Worm (Caenorhabditis elegans) whole organism, L1 larva: Measurements from ENCODE around the gene B0244.16.

ENCODE experiments used
- C04F5.9 ChIP-seq: sonication (generic microtip); optimal IDR thresholded peaks from 2 replicates; lab custom pipeline; 2016; ENCODE audit warnings: missing genetic modification characterization, missing compliant biosample characterization
- F16B12.6 ChIP-seq: fragments of 150-350 bp; optimal IDR thresholded peaks from 2 replicates; lab custom pipeline; 2014; ENCODE audit warnings: missing biosample characterization, missing genetic modification characterization
- aha-1 ChIP-seq: fragments of 150-350 bp; optimal IDR thresholded peaks from 2 replicates; lab custom pipeline; 2014; ENCODE audit warnings: missing biosample characterization, missing genetic modification characterization
- alr-1 ChIP-seq: fragments of 200-800 bp; sonication (Bioruptor generic); optimal IDR thresholded peaks from 2 replicates; lab custom pipeline; 2018; ENCODE audit warnings: borderline replicate concordance, mild to moderate bottlenecking, missing genetic modification characterization, missing compliant biosample characterization
- blmp-1 ChIP-seq: fragments of 150-350 bp; optimal IDR thresholded peaks from 2 replicates; lab custom pipeline; 2014; ENCODE audit warnings: missing biosample characterization, missing genetic modification characterization
- ceh-8 ChIP-seq: fragments of 200-800 bp; sonication (Bioruptor generic); optimal IDR thresholded peaks from 2 replicates; lab custom pipeline; 2018; ENCODE audit warnings: mild to moderate bottlenecking, missing genetic modification characterization, moderate library complexity, missing compliant biosample characterization
- ces-1 ChIP-seq: fragments of 150-350 bp; optimal IDR thresholded peaks from 2 replicates; lab custom pipeline; 2014; ENCODE audit warnings: missing biosample characterization, missing genetic modification reagents, missing genetic modification characterization
- dpl-1 ChIP-seq, 3 experiments: fragments of 150-350 bp in 2 of 3; sonication (generic microtip) in 1 of 3; optimal IDR thresholded peaks; 2 replicates each; lab custom pipeline; 2014 to 2017; ENCODE audit warnings: missing biosample characterization in 3 of 3, missing genetic modification characterization in 3 of 3, missing genetic modification reagents in 3 of 3
- dsc-1 ChIP-seq: sonication (generic microtip); optimal IDR thresholded peaks from 2 replicates; lab custom pipeline; 2016; ENCODE audit warnings: mild to moderate bottlenecking, missing genetic modification characterization, missing compliant biosample characterization
- efl-1 ChIP-seq, 4 experiments: fragments of 150-350 bp; optimal IDR thresholded peaks in 3 of 4; peaks in 1 of 4; 1 replicate in 1 of 4; 2 replicates in 3 of 4; lab custom pipeline; 2014; ENCODE audit warnings: missing biosample characterization in 2 of 4, missing genetic modification characterization in 2 of 4, missing genetic modification reagents in 2 of 4
- egl-13 ChIP-seq: sonication (generic microtip); optimal IDR thresholded peaks from 2 replicates; lab custom pipeline; 2016; ENCODE audit warnings: missing genotype, missing genetic modification reagents, missing genetic modification characterization, missing compliant biosample characterization
- egl-27 ChIP-seq, 2 experiments: fragments of 150-350 bp in 1 of 2; sonication (generic microtip); optimal IDR thresholded peaks; 3 replicates each; lab custom pipeline; 2017 to 2018; ENCODE audit warnings: missing biosample characterization in 2 of 2, missing genetic modification characterization in 2 of 2, missing genetic modification reagents in 2 of 2
- elt-3 ChIP-seq, 6 experiments: fragments of 150-350 bp in 1 of 6; sonication (generic microtip); optimal IDR thresholded peaks; 2 replicates each; lab custom pipeline; 2017 to 2018; ENCODE audit warnings: missing biosample characterization in 6 of 6, missing genetic modification characterization in 6 of 6, inconsistent platforms in 1 of 6
- ets-5 ChIP-seq: fragments of 200-800 bp; sonication (Bioruptor generic); IDR thresholded peaks from 2 replicates; pipeline ENCODE4 v1.3.6; 2022; ENCODE audit warnings: missing genetic modification characterization, missing compliant biosample characterization
- fkh-8 ChIP-seq: sonication (generic microtip); optimal IDR thresholded peaks from 2 replicates; lab custom pipeline; 2016; ENCODE audit warnings: mild to moderate bottlenecking, missing genetic modification characterization, missing compliant biosample characterization
- fos-1 ChIP-seq: fragments of 150-350 bp; optimal IDR thresholded peaks from 2 replicates; lab custom pipeline; 2014; ENCODE audit warnings: missing biosample characterization, missing genetic modification characterization
- grh-1 ChIP-seq: fragments of 200-800 bp; sonication (Bioruptor generic); IDR thresholded peaks from 2 replicates; pipeline ENCODE4 v1.3.6; 2022; ENCODE audit warnings: missing genetic modification reagents, missing genetic modification characterization, missing compliant biosample characterization
- hlh-17 ChIP-seq: fragments of 200-800 bp; sonication (Bioruptor generic); optimal IDR thresholded peaks from 2 replicates; lab custom pipeline; 2018; ENCODE audit warnings: missing genetic modification characterization, mild to moderate bottlenecking, missing compliant biosample characterization, moderate library complexity, borderline replicate concordance
- isw-1 ChIP-seq: fragments of 200-800 bp; sonication (Bioruptor generic); IDR thresholded peaks from 2 replicates; pipeline ENCODE4 v1.3.6; 2022; ENCODE audit warnings: missing genetic modification characterization, missing compliant biosample characterization
- jun-1 ChIP-seq: fragments of 150-350 bp; optimal IDR thresholded peaks from 2 replicates; lab custom pipeline; 2014; ENCODE audit warnings: missing biosample characterization, missing genetic modification reagents, missing genetic modification characterization
- lin-14 ChIP-seq: fragments of 200-800 bp; sonication (Bioruptor generic); optimal IDR thresholded peaks from 2 replicates; lab custom pipeline; 2018; ENCODE audit warnings: mild to moderate bottlenecking, missing genetic modification characterization, moderate library complexity, missing compliant biosample characterization
- lin-15B ChIP-seq: fragments of 150-350 bp; sonication (generic microtip); optimal IDR thresholded peaks from 3 replicates; lab custom pipeline; 2014; ENCODE audit warnings: missing biosample characterization, missing genetic modification characterization
- lin-35 ChIP-seq, 2 experiments: fragments of 150-350 bp; optimal IDR thresholded peaks; 2 replicates each; lab custom pipeline; 2014; ENCODE audit warnings: missing biosample characterization in 2 of 2, missing genetic modification characterization in 2 of 2, missing genetic modification reagents in 2 of 2
- lin-39 ChIP-seq: fragments of 150-350 bp; optimal IDR thresholded peaks from 2 replicates; lab custom pipeline; 2014; ENCODE audit warnings: missing biosample characterization, missing genetic modification reagents, missing genetic modification characterization
- lir-3 ChIP-seq: sonication (generic microtip); optimal IDR thresholded peaks from 2 replicates; lab custom pipeline; 2016; ENCODE audit warnings: mild to moderate bottlenecking, missing genetic modification characterization, moderate library complexity, missing compliant biosample characterization; ENCODE audit not compliant: poor library complexity
- mab-9 ChIP-seq: fragments of 200-800 bp; sonication (Bioruptor generic); IDR thresholded peaks from 2 replicates; pipeline ENCODE4 v1.3.6; 2022; ENCODE audit warnings: missing genetic modification reagents, missing genetic modification characterization, missing compliant biosample characterization
- nhr-19 ChIP-seq: fragments of 200-800 bp; sonication (Bioruptor generic); conservative IDR thresholded peaks from 2 replicates; pipeline ENCODE4 v1.3.6; 2022; ENCODE audit warnings: missing genetic modification characterization, missing compliant biosample characterization
- nhr-20 ChIP-seq: sonication (generic microtip); optimal IDR thresholded peaks from 2 replicates; lab custom pipeline; 2016; ENCODE audit warnings: mild to moderate bottlenecking, missing genetic modification characterization, missing compliant biosample characterization
- nhr-237 ChIP-seq: fragments of 150-350 bp; optimal IDR thresholded peaks from 2 replicates; lab custom pipeline; 2014; ENCODE audit warnings: missing biosample characterization, missing genetic modification characterization
- nhr-28 ChIP-seq: fragments of 150-350 bp; optimal IDR thresholded peaks from 2 replicates; lab custom pipeline; 2014; ENCODE audit warnings: missing biosample characterization, missing genetic modification characterization
- nhr-47 ChIP-seq: sonication (generic microtip); optimal IDR thresholded peaks from 2 replicates; lab custom pipeline; 2016; ENCODE audit warnings: mild to moderate bottlenecking, missing genetic modification characterization, moderate library complexity, missing compliant biosample characterization
- nhr-77 ChIP-seq: fragments of 150-350 bp; optimal IDR thresholded peaks from 2 replicates; lab custom pipeline; 2014; ENCODE audit warnings: missing biosample characterization, missing genetic modification characterization
- nhr-85 ChIP-seq: sonication (generic microtip); peaks from one replicate; lab custom pipeline; 2016; ENCODE audit warnings: missing genetic modification characterization, inconsistent platforms, missing compliant biosample characterization
- nhr-90 ChIP-seq: sonication (generic microtip); optimal IDR thresholded peaks from 2 replicates; lab custom pipeline; 2016; ENCODE audit warnings: mild to moderate bottlenecking, missing genetic modification characterization, missing compliant biosample characterization; ENCODE audit not compliant: poor library complexity
- pag-3 ChIP-seq: sonication (generic microtip); optimal IDR thresholded peaks from 2 replicates; lab custom pipeline; 2017; ENCODE audit warnings: missing genetic modification characterization, mild to moderate bottlenecking, missing compliant biosample characterization, antibody characterized with exemption, borderline replicate concordance; ENCODE audit not compliant: insufficient read depth
- skn-1 ChIP-seq: fragments of 150-350 bp; optimal IDR thresholded peaks from 2 replicates; lab custom pipeline; 2014; ENCODE audit warnings: missing biosample characterization, missing genetic modification characterization
- snpc-4 ChIP-seq: fragments of 150-350 bp; optimal IDR thresholded peaks from 2 replicates; lab custom pipeline; 2014; ENCODE audit warnings: missing biosample characterization, missing genetic modification characterization
- snu-23 ChIP-seq: sonication (generic microtip); optimal IDR thresholded peaks from 2 replicates; lab custom pipeline; 2016; ENCODE audit warnings: missing genetic modification characterization, missing compliant biosample characterization
- sox-4 ChIP-seq: sonication (generic microtip); optimal IDR thresholded peaks from 2 replicates; lab custom pipeline; 2016; ENCODE audit warnings: missing genetic modification characterization, missing compliant biosample characterization
- tlp-1 ChIP-seq: fragments of 150-350 bp; optimal IDR thresholded peaks from 2 replicates; lab custom pipeline; 2014; ENCODE audit warnings: missing biosample characterization, missing genetic modification characterization
- unc-130 ChIP-seq: fragments of 150-350 bp; optimal IDR thresholded peaks from 2 replicates; lab custom pipeline; 2017; ENCODE audit warnings: missing biosample characterization, missing genetic modification characterization, inconsistent platforms
- unc-30 ChIP-seq: sonication (generic microtip); optimal IDR thresholded peaks from 2 replicates; lab custom pipeline; 2017; ENCODE audit warnings: missing biosample characterization, missing genetic modification characterization
- unc-62 ChIP-seq: fragments of 150-350 bp; optimal IDR thresholded peaks from 2 replicates; lab custom pipeline; 2014; ENCODE audit warnings: missing biosample characterization, missing genetic modification reagents, missing genetic modification characterization
- unc-86 ChIP-seq: sonication (generic microtip); optimal IDR thresholded peaks from 2 replicates; lab custom pipeline; 2016; ENCODE audit warnings: missing genetic modification characterization, missing compliant biosample characterization
- unc-98 ChIP-seq: fragments of 200-800 bp; sonication (Bioruptor generic); IDR thresholded peaks from 2 replicates; pipeline ENCODE4 v1.3.6; 2022; ENCODE audit warnings: missing genetic modification characterization, missing compliant biosample characterization
- vab-15 ChIP-seq: sonication (generic microtip); optimal IDR thresholded peaks from 2 replicates; lab custom pipeline; 2017; ENCODE audit warnings: missing genotype, mild to moderate bottlenecking, missing genetic modification characterization, missing compliant biosample characterization
- xbp-1 ChIP-seq: sonication (generic microtip); optimal IDR thresholded peaks from 2 replicates; lab custom pipeline; 2016; ENCODE audit warnings: missing genetic modification characterization, missing compliant biosample characterization
- zag-1 ChIP-seq: fragments of 150-350 bp; optimal IDR thresholded peaks from 2 replicates; lab custom pipeline; 2014; ENCODE audit warnings: missing biosample characterization, missing genetic modification characterization
- zip-4 ChIP-seq: fragments of 200-800 bp; sonication (Bioruptor generic); optimal IDR thresholded peaks from 2 replicates; lab custom pipeline; 2018; ENCODE audit warnings: mild to moderate bottlenecking, missing genetic modification characterization, moderate library complexity, missing compliant biosample characterization
- ztf-11 ChIP-seq, 2 experiments: sonication (generic microtip); optimal IDR thresholded peaks; 2 replicates each; lab custom pipeline; 2016 to 2017; ENCODE audit warnings: missing genetic modification characterization in 2 of 2, missing biosample characterization in 1 of 2, missing compliant biosample characterization in 1 of 2
- ztf-4 ChIP-seq: fragments of 150-350 bp; optimal IDR thresholded peaks from 2 replicates; lab custom pipeline; 2014; ENCODE audit warnings: missing biosample characterization, missing genetic modification characterization

Gene B0244.16

ce11 chrIII:5721888-5722287, 18.9 kb upstream of the B0244.16 start (continued):
- TF ChIP-seq unc-130 (tag; lab: Kevin White, UChicago) (peak; percentile 71), unc-62 (GFP tag; lab: Kevin White, UChicago) (no peak), fkh-8 (tag; lab: Kevin White, UChicago) (peak; percentile 55), snpc-4 (no peak), egl-13 (tag; lab: Kevin White, UChicago) (peak; percentile 80), nhr-47 (tag; lab: Kevin White, UChicago) (peak; percentile 88), alr-1 (tag; lab: Kevin White, UChicago) (no peak), lin-39 (peak; percentile 34), F16B12.6 (tag; lab: Kevin White, UChicago) (no peak), tlp-1 (tag; lab: Kevin White, UChicago) (no peak), vab-15 (tag; lab: Kevin White, UChicago) (no peak), lin-15B (peak; percentile 4), lin-14 (GFP tag; lab: Kevin White, UChicago) (peak; percentile 77), snu-23 (peak; percentile 83), jun-1 (peak; percentile 61), egl-27 (tag; optimal IDR thresholded peaks at IDR 0.05; lab: Kevin White, UChicago) (no peak), fos-1 (tag; lab: Kevin White, UChicago) (peak; percentile 28), grh-1 (GFP tag; lab: Robert Waterston, UW) (peak; percentile 65), nhr-85 (tag; lab: Kevin White, UChicago) (peak; percentile 89), blmp-1 (no peak), dpl-1 (GFP tag; optimal IDR thresholded peaks at IDR 0.05; lab: Kevin White, UChicago) (peak; percentile 81 to 91 (median 90)), xbp-1 (tag; lab: Kevin White, UChicago) (peak; percentile 85), nhr-77 (tag; lab: Kevin White, UChicago) (peak; percentile 22), zip-4 (GFP tag; lab: Kevin White, UChicago) (peak; percentile 51), lin-35 (GFP tag; optimal IDR thresholded peaks at IDR 0.05; lab: Kevin White, UChicago) (peak; percentile 86 to 92), ces-1 (GFP tag; lab: Kevin White, UChicago) (no peak), nhr-237 (tag; lab: Kevin White, UChicago) (no peak), lir-3 (peak; percentile 94), efl-1 (optimal IDR thresholded peaks at IDR 0.05; lab: Kevin White, UChicago) (peak; percentile 91 to 93), efl-1 (GFP tag; optimal IDR thresholded peaks at IDR 0.05 in 1 of 2; lab: Kevin White, UChicago) (peak; percentile 90 to 99), aha-1 (tag; lab: Kevin White, UChicago) (no peak), dsc-1 (tag; lab: Kevin White, UChicago) (peak; percentile 92), sox-4 (tag; lab: Kevin White, UChicago) (peak; percentile 93), ztf-11 (tag; optimal IDR thresholded peaks at IDR 0.05; lab: Kevin White, UChicago) (peak in 1 of 2 experiments; percentile 88), hlh-17 (no peak), nhr-90 (peak; percentile 93), nhr-19 (GFP tag; lab: Robert Waterston, UW) (peak; percentile 85), ets-5 (GFP tag; lab: Robert Waterston, UW) (no peak), zag-1 (no peak), ceh-8 (GFP tag; lab: Kevin White, UChicago) (peak; percentile 13), isw-1 (GFP tag; lab: Robert Waterston, UW) (peak; percentile 54), C04F5.9 (tag; lab: Kevin White, UChicago) (peak; percentile 79), pag-3 (tag; lab: Kevin White, UChicago) (peak; percentile 69), nhr-20 (tag; lab: Kevin White, UChicago) (peak; percentile 85), nhr-28 (tag; lab: Kevin White, UChicago) (no peak), ztf-4 (tag; lab: Kevin White, UChicago) (peak; percentile 69), elt-3 (tag; optimal IDR thresholded peaks at IDR 0.05; lab: Kevin White, UChicago) (peak in 3 of 6 experiments; percentile 5 to 68 (median 33)), unc-30 (tag; lab: Kevin White, UChicago) (no peak), unc-86 (tag; lab: Kevin White, UChicago) (peak; percentile 55), mab-9 (GFP tag; lab: Robert Waterston, UW) (peak; percentile 60), skn-1 (tag; lab: Kevin White, UChicago) (peak; percentile 52), unc-98 (GFP tag; lab: Robert Waterston, UW) (no peak; the same call in 1 of the 2 replicates)
